Fruit fly (Drosophila melanogaster) whole organism, embryonic: ENCODE data around the gene Hr78.
A peak's percentile ranks its signal among the peaks of the same experiment; 100 is the strongest.

ENCODE experiments used
- Antp ChIP-seq: fragments of 200-800 bp; sonication (Bioruptor generic); optimal IDR thresholded peaks from 3 replicates; lab custom pipeline; 2016; ENCODE audit warnings: missing biosample characterization, missing genetic modification characterization
- CG10366 ChIP-seq: fragments of 200-800 bp; sonication (Bioruptor generic); IDR thresholded peaks from 2 replicates; pipeline ENCODE4 v1.3.6; 2022; ENCODE audit warnings: missing biosample characterization, missing genetic modification characterization
- CG10654 ChIP-seq: fragments of 200-800 bp; sonication (Bioruptor generic); optimal IDR thresholded peaks from 2 replicates; lab custom pipeline; 2016; ENCODE audit warnings: missing biosample characterization, missing genetic modification characterization
- CG11398 ChIP-seq: fragments of 200-800 bp; sonication (Bioruptor generic); optimal IDR thresholded peaks from 2 replicates; lab custom pipeline; 2016; ENCODE audit warnings: missing biosample characterization, missing genetic modification characterization
- CG11695 ChIP-seq: fragments of 200-800 bp; sonication (Bioruptor generic); IDR thresholded peaks from 3 replicates; pipeline ENCODE4 v1.3.6; 2022; ENCODE audit warnings: missing biosample characterization, missing genetic modification characterization
- CG12391 ChIP-seq: fragments of 200-800 bp; sonication (Bioruptor generic); optimal IDR thresholded peaks from 3 replicates; lab custom pipeline; 2018; ENCODE audit warnings: missing biosample characterization, mild to moderate bottlenecking, missing genetic modification characterization, moderate library complexity
- CG17568 ChIP-seq: fragments of 200-800 bp; sonication (Bioruptor generic); optimal IDR thresholded peaks from 2 replicates; lab custom pipeline; 2018; ENCODE audit warnings: missing biosample characterization, mild to moderate bottlenecking, missing genetic modification characterization, moderate library complexity
- CG34224 ChIP-seq: fragments of 200-800 bp; sonication (Bioruptor generic); IDR thresholded peaks from 3 replicates; pipeline ENCODE4 v1.3.6; 2022; ENCODE audit warnings: missing biosample characterization, missing genetic modification characterization; ENCODE audit not compliant: partially characterized antibody
- CG4617 ChIP-seq: fragments of 200-800 bp; sonication (Bioruptor generic); optimal IDR thresholded peaks from 3 replicates; lab custom pipeline; 2016; ENCODE audit warnings: missing biosample characterization, missing genetic modification characterization, borderline replicate concordance
- CG7928 ChIP-seq: fragments of 200-800 bp; sonication (Bioruptor generic); optimal IDR thresholded peaks from 2 replicates; lab custom pipeline; 2017; ENCODE audit warnings: missing biosample characterization, mild to moderate bottlenecking, missing genetic modification characterization
- CG8290 ChIP-seq, 3 experiments: fragments of 200-800 bp; sonication (Bioruptor generic); optimal IDR thresholded peaks; 2 replicates each; lab custom pipeline; 2016 to 2019; ENCODE audit warnings: missing biosample characterization in 3 of 3, missing genetic modification characterization in 3 of 3, mild to moderate bottlenecking in 2 of 3, moderate library complexity in 1 of 3
- CG9215 ChIP-seq: fragments of 200-800 bp; sonication (Bioruptor generic); IDR thresholded peaks from 2 replicates; pipeline ENCODE4 v1.3.6; 2022; ENCODE audit warnings: missing biosample characterization, missing genetic modification characterization
- Dek ChIP-seq: fragments of 200-800 bp; sonication (Bioruptor generic); optimal IDR thresholded peaks from 3 replicates; lab custom pipeline; 2019; ENCODE audit warnings: missing biosample characterization, mild to moderate bottlenecking, missing genetic modification characterization, moderate library complexity
- Dfd ChIP-seq, 2 experiments: fragments of >200 bp; optimal IDR thresholded peaks; 2 replicates each; lab custom pipeline; 2017; ENCODE audit warnings: missing biosample characterization in 2 of 2, missing genetic modification characterization in 2 of 2
- Dip3 ChIP-seq: fragments of 200-800 bp; sonication (Bioruptor generic); optimal IDR thresholded peaks from 3 replicates; lab custom pipeline; 2016; ENCODE audit warnings: missing biosample characterization, missing genetic modification characterization
- HLH3B ChIP-seq: fragments of 200-800 bp; sonication (Bioruptor generic); IDR thresholded peaks from 2 replicates; pipeline ENCODE4 v1.3.6; 2022; ENCODE audit warnings: missing biosample characterization, missing genetic modification characterization
- HLH4C ChIP-seq: fragments of 200-800 bp; sonication (Bioruptor generic); IDR thresholded peaks from 3 replicates; pipeline ENCODE4 v1.3.6; 2022; ENCODE audit warnings: missing biosample characterization, missing genetic modification characterization; ENCODE audit not compliant: partially characterized antibody
- MTF-1 ChIP-seq: fragments of 200-800 bp; sonication (Bioruptor generic); optimal IDR thresholded peaks from 2 replicates; lab custom pipeline; 2018; ENCODE audit warnings: missing biosample characterization, mild to moderate bottlenecking, missing genetic modification characterization, borderline replicate concordance
- Spps ChIP-seq: fragments of 200-800 bp; sonication (Bioruptor generic); optimal IDR thresholded peaks from 2 replicates; lab custom pipeline; 2018; ENCODE audit warnings: missing biosample characterization, mild to moderate bottlenecking, missing genetic modification characterization
- Sry-β ChIP-seq: fragments of 200-800 bp; sonication (Bioruptor generic); optimal IDR thresholded peaks from 2 replicates; lab custom pipeline; 2018; ENCODE audit warnings: missing biosample characterization, mild to moderate bottlenecking, missing genetic modification characterization, moderate library complexity
- ac ChIP-seq: fragments of 200-800 bp; sonication (Bioruptor generic); optimal IDR thresholded peaks from 3 replicates; lab custom pipeline; 2017; ENCODE audit warnings: missing biosample characterization, mild to moderate bottlenecking, missing genetic modification characterization
- ara ChIP-seq: fragments of 200-800 bp; sonication (Bioruptor generic); IDR thresholded peaks from 2 replicates; pipeline ENCODE4 v1.3.6; 2022; ENCODE audit warnings: missing biosample characterization, missing genetic modification characterization
- ato ChIP-seq: fragments of 200-800 bp; sonication (Bioruptor generic); IDR thresholded peaks from 2 replicates; pipeline ENCODE4 v1.3.6; 2022; ENCODE audit warnings: missing biosample characterization, missing genetic modification characterization; ENCODE audit not compliant: partially characterized antibody
- bigmax ChIP-seq: fragments of 200-800 bp; sonication (Bioruptor generic); optimal IDR thresholded peaks from 2 replicates; lab custom pipeline; 2018; ENCODE audit warnings: missing biosample characterization, mild to moderate bottlenecking, missing genetic modification characterization
- chif ChIP-seq, 2 experiments: fragments of 200-800 bp; sonication (Bioruptor generic); optimal IDR thresholded peaks; 3 replicates each; lab custom pipeline; 2016; ENCODE audit warnings: missing biosample characterization in 2 of 2, missing genetic modification characterization in 2 of 2
- crc ChIP-seq: fragments of 200-800 bp; sonication (Bioruptor generic); optimal IDR thresholded peaks from 2 replicates; lab custom pipeline; 2016; ENCODE audit warnings: missing biosample characterization, missing genetic modification characterization
- crp ChIP-seq, 2 experiments: fragments of 200-800 bp; sonication (Bioruptor generic); optimal IDR thresholded peaks; 2 replicates in 1 of 2; 3 replicates in 1 of 2; lab custom pipeline; 2017; ENCODE audit warnings: missing biosample characterization in 2 of 2, missing genetic modification characterization in 2 of 2, mild to moderate bottlenecking in 1 of 2, moderate library complexity in 1 of 2
- dmrt99B ChIP-seq: fragments of 200-800 bp; sonication (Bioruptor generic); optimal IDR thresholded peaks from 2 replicates; lab custom pipeline; 2018; ENCODE audit warnings: missing biosample characterization, mild to moderate bottlenecking, missing genetic modification characterization, moderate library complexity
- fd102C ChIP-seq: fragments of 200-800 bp; sonication (Bioruptor generic); optimal IDR thresholded peaks from 2 replicates; lab custom pipeline; 2018; ENCODE audit warnings: missing biosample characterization, mild to moderate bottlenecking, missing genetic modification characterization, moderate library complexity
- fd3F ChIP-seq: fragments of 200-800 bp; sonication (Bioruptor generic); optimal IDR thresholded peaks from 2 replicates; lab custom pipeline; 2018; ENCODE audit warnings: missing biosample characterization, mild to moderate bottlenecking, missing genetic modification characterization, moderate library complexity
- fu2 ChIP-seq: fragments of 200-800 bp; sonication (Bioruptor generic); optimal IDR thresholded peaks from 2 replicates; lab custom pipeline; 2016; ENCODE audit warnings: missing biosample characterization, missing genetic modification characterization
- her ChIP-seq: fragments of 200-800 bp; sonication (Bioruptor generic); optimal IDR thresholded peaks from 2 replicates; lab custom pipeline; 2016; ENCODE audit warnings: missing biosample characterization, missing genetic modification characterization
- maf-S ChIP-seq: fragments of 200-800 bp; sonication (Bioruptor generic); optimal IDR thresholded peaks from 2 replicates; lab custom pipeline; 2016; ENCODE audit warnings: missing biosample characterization, missing genetic modification characterization
- mld ChIP-seq: fragments of 200-800 bp; sonication (Bioruptor generic); IDR thresholded peaks from 3 replicates; pipeline ENCODE4 v1.3.6; 2022; ENCODE audit warnings: missing biosample characterization, missing genetic modification characterization; ENCODE audit not compliant: partially characterized antibody
- nau ChIP-seq: fragments of 200-800 bp; sonication (Bioruptor generic); optimal IDR thresholded peaks from 3 replicates; lab custom pipeline; 2017; ENCODE audit warnings: missing biosample characterization, mild to moderate bottlenecking, missing genetic modification characterization, missing genetic modification reagents
- nmo ChIP-seq: fragments of 200-800 bp; sonication (Bioruptor generic); optimal IDR thresholded peaks from 2 replicates; lab custom pipeline; 2018; ENCODE audit warnings: missing biosample characterization, mild to moderate bottlenecking, missing genetic modification characterization, moderate library complexity
- nom ChIP-seq: fragments of 200-800 bp; sonication (Bioruptor generic); optimal IDR thresholded peaks from 2 replicates; lab custom pipeline; 2017; ENCODE audit warnings: missing biosample characterization, missing genetic modification characterization, mild to moderate bottlenecking, moderate library complexity, missing genetic modification reagents
- org-1 ChIP-seq: fragments of 200-800 bp; sonication (Bioruptor generic); optimal IDR thresholded peaks from 2 replicates; lab custom pipeline; 2017; ENCODE audit warnings: missing biosample characterization, missing genetic modification characterization
- pho ChIP-seq: fragments of 200-800 bp; sonication (Bioruptor generic); optimal IDR thresholded peaks from 2 replicates; lab custom pipeline; 2016; ENCODE audit warnings: missing biosample characterization, missing genetic modification characterization
- psq ChIP-seq: fragments of 200-800 bp; sonication (Bioruptor generic); optimal IDR thresholded peaks from 2 replicates; lab custom pipeline; 2017; ENCODE audit warnings: missing biosample characterization, missing genetic modification characterization
- pum ChIP-seq: fragments of 200-800 bp; sonication (Bioruptor generic); optimal IDR thresholded peaks from 2 replicates; lab custom pipeline; 2016; ENCODE audit warnings: missing biosample characterization, missing genetic modification characterization
- rib ChIP-seq: fragments of 200-800 bp; sonication (Bioruptor generic); IDR thresholded peaks from 2 replicates; pipeline ENCODE4 v1.3.6; 2022; ENCODE audit warnings: missing biosample characterization, missing genetic modification characterization
- sd ChIP-seq: fragments of 200-800 bp; sonication (Bioruptor generic); optimal IDR thresholded peaks from 3 replicates; lab custom pipeline; 2018; ENCODE audit warnings: missing biosample characterization, mild to moderate bottlenecking, missing genetic modification characterization, moderate library complexity
- sr ChIP-seq: fragments of 200-800 bp; sonication (Bioruptor generic); IDR thresholded peaks from 3 replicates; pipeline ENCODE4 v1.3.6; 2022; ENCODE audit warnings: missing biosample characterization, missing genetic modification characterization
- tin ChIP-seq: fragments of 200-800 bp; sonication (Bioruptor generic); optimal IDR thresholded peaks from 3 replicates; lab custom pipeline; 2016; ENCODE audit warnings: missing biosample characterization, missing genetic modification characterization
- zen ChIP-seq: fragments of 200-800 bp; sonication (Bioruptor generic); optimal IDR thresholded peaks from 3 replicates; lab custom pipeline; 2018; ENCODE audit warnings: missing biosample characterization, mild to moderate bottlenecking, missing genetic modification characterization, moderate library complexity

Hr78 gene

dm6 chr3L:21539245-21540196 lies 42.2 kb upstream of the Hr78 start, which contains the start of the genes COX8 and VhaM9.7-b (continued):
- no peak for TF ChIP-seq CG17568 (GFP tag; lab: Kevin White, UChicago)
- TF ChIP-seq mld (GFP tag; lab: Robert Waterston, UW), result peak; percentile 44; the same call in 1 of the 3 replicates
- no peak for TF ChIP-seq CG12391 (tag; lab: Kevin White, UChicago)
- peak; percentile 21; the same call in 1 of the 3 replicates for TF ChIP-seq CG34224 (GFP tag; lab: Robert Waterston, UW)
- TF ChIP-seq HLH3B, result peak; percentile 70
- no peak for TF ChIP-seq Spps
- TF ChIP-seq org-1 (GFP tag; lab: Kevin White, UChicago), result no peak
- TF ChIP-seq crc, result no peak
- TF ChIP-seq Dfd (GFP tag; optimal IDR thresholded peaks at IDR 0.05; lab: Kevin White, UChicago), result no peak
- peak; percentile 50 to 51 for TF ChIP-seq chif (GFP tag; optimal IDR thresholded peaks at IDR 0.05; lab: Kevin White, UChicago)
- no peak for TF ChIP-seq Sry-β (GFP tag; lab: Kevin White, UChicago)
- TF ChIP-seq CG9215, result no peak
- peak in 1 of 2 experiments; percentile 58 for TF ChIP-seq crp (GFP tag; optimal IDR thresholded peaks at IDR 0.05; lab: Kevin White, UChicago)
- TF ChIP-seq Dek (tag; lab: Kevin White, UChicago), result no peak
- peak; percentile 48; the same call in 1 of the 2 replicates for TF ChIP-seq ato (GFP tag; lab: Robert Waterston, UW)
- 0 out of 2 replicates have a peak, but pooled peaks have one; percentile 10 for TF ChIP-seq rib
- peak; percentile 88 for TF ChIP-seq bigmax (GFP tag; lab: Kevin White, UChicago)
- TF ChIP-seq ara (GFP tag; lab: Robert Waterston, UW), result peak; percentile 54; the same call in 1 of the 2 replicates
- peak; percentile 25 for TF ChIP-seq CG7928 (GFP tag; lab: Kevin White, UChicago)
- no peak for TF ChIP-seq nom (GFP tag; lab: Kevin White, UChicago)
- TF ChIP-seq sd, result no peak
- peak; percentile 61; the same call in 1 of the 2 replicates for TF ChIP-seq CG10366 (GFP tag; lab: Robert Waterston, UW)
- TF ChIP-seq ac, result no peak
- TF ChIP-seq CG8290 (GFP tag; optimal IDR thresholded peaks at IDR 0.05; lab: Kevin White, UChicago), result peak; percentile 42
- TF ChIP-seq CG8290 (tag; optimal IDR thresholded peaks at IDR 0.05; lab: Kevin White, UChicago), result peak; percentile 51 to 86
- peak; percentile 55 for TF ChIP-seq zen
- no peak for TF ChIP-seq CG11398 (GFP tag; lab: Kevin White, UChicago)
- peak; percentile 48 for TF ChIP-seq CG10654 (GFP tag; lab: Kevin White, UChicago)
- TF ChIP-seq Antp (GFP tag; lab: Kevin White, UChicago), result peak; percentile 46
- peak; percentile 77 for TF ChIP-seq CG4617 (GFP tag; lab: Kevin White, UChicago)
- no peak for TF ChIP-seq dmrt99B
- no peak for TF ChIP-seq sr (GFP tag; lab: Robert Waterston, UW)
- TF ChIP-seq Dip3, result peak; percentile 13
- no peak for TF ChIP-seq CG11695 (GFP tag; lab: Robert Waterston, UW)
- TF ChIP-seq nau, result no peak
- peak; percentile 64 for TF ChIP-seq tin (GFP tag; lab: Kevin White, UChicago)
- peak; percentile 32 for TF ChIP-seq fd3F (GFP tag; lab: Kevin White, UChicago)
- TF ChIP-seq MTF-1 (GFP tag; lab: Kevin White, UChicago), result no peak
- no peak for TF ChIP-seq her (GFP tag; lab: Kevin White, UChicago)
- peak; percentile 13 for TF ChIP-seq pho
- TF ChIP-seq maf-S (GFP tag; lab: Kevin White, UChicago), result peak; percentile 38
- TF ChIP-seq fu2 (GFP tag; lab: Kevin White, UChicago), result peak; percentile 2
- TF ChIP-seq nmo (GFP tag; lab: Kevin White, UChicago), result peak; percentile 78
- peak; percentile 62 for TF ChIP-seq pum (GFP tag; lab: Kevin White, UChicago)
- peak; percentile 18 for TF ChIP-seq psq (GFP tag; lab: Kevin White, UChicago)
- no peak for TF ChIP-seq fd102C
- TF ChIP-seq HLH4C (GFP tag; lab: Robert Waterston, UW), result peak; percentile 60; the same call in 2 of the 3 replicates
